Fruit fly (Drosophila melanogaster): ENCODE data around the gene CG31523.

The CG31523 gene

dm6 chr3R:4470695-4471046 is 8.3 kb downstream of the CG31523 start:
- TF ChIP-seq Sin3A (optimal IDR thresholded peaks at IDR 0.05) (no peak), psq (optimal IDR thresholded peaks at IDR 0.05) (no peak), ttk (optimal IDR thresholded peaks at IDR 0.05) (no peak), Myc (optimal IDR thresholded peaks at IDR 0.05) (no peak), h (optimal IDR thresholded peaks at IDR 0.05) (no peak), insv (optimal IDR thresholded peaks at IDR 0.05) (no peak)

dm6 chr3R:4468926-4469325 is 10.1 kb downstream of the CG31523 start:
- TF ChIP-seq ttk (optimal IDR thresholded peaks at IDR 0.05), result no peak
- TF ChIP-seq h (optimal IDR thresholded peaks at IDR 0.05), result no peak
- TF ChIP-seq Sin3A (optimal IDR thresholded peaks at IDR 0.05), result no peak
- TF ChIP-seq psq (optimal IDR thresholded peaks at IDR 0.05), result no peak
- no peak for TF ChIP-seq insv (optimal IDR thresholded peaks at IDR 0.05)
- no peak for TF ChIP-seq Myc (optimal IDR thresholded peaks at IDR 0.05)

- no peak for TF ChIP-seq psq (optimal IDR thresholded peaks at IDR 0.05)
- TF ChIP-seq ttk (optimal IDR thresholded peaks at IDR 0.05), result no peak
- no peak for TF ChIP-seq h (optimal IDR thresholded peaks at IDR 0.05)
- TF ChIP-seq insv (optimal IDR thresholded peaks at IDR 0.05), result no peak
- no peak for TF ChIP-seq Myc (optimal IDR thresholded peaks at IDR 0.05)
- no peak for TF ChIP-seq Sin3A (optimal IDR thresholded peaks at IDR 0.05)
These were observed 12.1 kb downstream of the CG31523 start for dm6 chr3R:4466894-4467293.

- TF ChIP-seq h (optimal IDR thresholded peaks at IDR 0.05) (no peak), ttk (optimal IDR thresholded peaks at IDR 0.05) (no peak), Myc (optimal IDR thresholded peaks at IDR 0.05) (no peak), psq (optimal IDR thresholded peaks at IDR 0.05) (no peak), insv (optimal IDR thresholded peaks at IDR 0.05) (no peak), Sin3A (optimal IDR thresholded peaks at IDR 0.05) (no peak)
These were observed 16.2 kb downstream of the CG31523 start, which contains the start of gene CG31522 for dm6 chr3R:4462783-4463182. Gene CG31522 (minus strand): TSS chr3R:4462883.

- TF ChIP-seq psq (optimal IDR thresholded peaks at IDR 0.05) (no peak), ttk (optimal IDR thresholded peaks at IDR 0.05) (no peak), Sin3A (optimal IDR thresholded peaks at IDR 0.05) (no peak), insv (optimal IDR thresholded peaks at IDR 0.05) (no peak), Myc (optimal IDR thresholded peaks at IDR 0.05) (no peak), h (optimal IDR thresholded peaks at IDR 0.05) (no peak)
These were observed 20.7 kb downstream of the CG31523 start for dm6 chr3R:4458272-4458671.

dm6 chr3R:4457625-4458024 is 21.4 kb downstream of the CG31523 start:
- TF ChIP-seq Sin3A (optimal IDR thresholded peaks at IDR 0.05) (no peak), psq (optimal IDR thresholded peaks at IDR 0.05) (no peak), h (optimal IDR thresholded peaks at IDR 0.05) (no peak), Myc (optimal IDR thresholded peaks at IDR 0.05) (no peak), insv (optimal IDR thresholded peaks at IDR 0.05) (no peak), ttk (optimal IDR thresholded peaks at IDR 0.05) (no peak)

dm6 chr3R:4453213-4453956 is 25.6 kb downstream of the CG31523 start:
- TF ChIP-seq insv (optimal IDR thresholded peaks at IDR 0.05) (peak; percentile 10), h (optimal IDR thresholded peaks at IDR 0.05) (peak; percentile 54), Myc (optimal IDR thresholded peaks at IDR 0.05) (no peak), ttk (optimal IDR thresholded peaks at IDR 0.05) (no peak), Sin3A (optimal IDR thresholded peaks at IDR 0.05) (no peak), psq (optimal IDR thresholded peaks at IDR 0.05) (no peak)

DNA sequence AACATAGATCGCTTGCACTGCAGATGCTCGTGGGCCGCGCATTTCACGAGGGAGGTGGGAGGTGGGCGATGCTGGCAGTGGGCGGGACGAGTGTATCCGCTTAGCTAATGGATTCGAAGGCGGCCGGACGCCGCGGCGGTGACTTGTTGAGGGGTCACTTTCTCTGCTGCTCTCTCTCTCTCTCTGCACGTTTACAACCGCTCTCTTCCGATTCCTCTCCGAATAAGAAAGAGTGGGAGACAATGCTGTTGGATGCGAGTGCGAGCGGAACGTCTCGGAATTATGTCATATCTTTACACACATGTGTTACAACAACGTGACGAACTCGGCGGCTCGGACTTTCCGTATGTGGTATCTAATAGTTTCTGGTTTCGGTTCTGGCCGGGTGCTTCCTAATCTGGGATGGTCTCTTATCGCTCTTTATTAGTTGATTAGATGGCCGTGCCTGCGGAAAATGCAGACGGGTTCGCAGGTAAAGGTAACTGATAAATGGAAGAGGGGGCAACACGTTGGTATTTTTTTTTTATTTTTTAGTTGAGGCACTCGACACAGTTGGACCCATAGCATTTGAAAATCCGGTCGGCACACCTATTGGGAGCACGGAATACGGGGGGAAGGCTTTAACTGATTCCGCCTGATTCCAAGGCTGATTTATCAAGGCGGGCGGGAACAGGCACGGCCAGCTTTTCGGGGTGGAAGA is 26.5 kb downstream of the CG31523 start:
- TF ChIP-seq Myc (optimal IDR thresholded peaks at IDR 0.05), result no peak
- no peak for TF ChIP-seq insv (optimal IDR thresholded peaks at IDR 0.05)
- no peak for TF ChIP-seq h (optimal IDR thresholded peaks at IDR 0.05)
- no peak for TF ChIP-seq Sin3A (optimal IDR thresholded peaks at IDR 0.05)
- TF ChIP-seq psq (optimal IDR thresholded peaks at IDR 0.05), result no peak
- no peak for TF ChIP-seq ttk (optimal IDR thresholded peaks at IDR 0.05)

DNA sequence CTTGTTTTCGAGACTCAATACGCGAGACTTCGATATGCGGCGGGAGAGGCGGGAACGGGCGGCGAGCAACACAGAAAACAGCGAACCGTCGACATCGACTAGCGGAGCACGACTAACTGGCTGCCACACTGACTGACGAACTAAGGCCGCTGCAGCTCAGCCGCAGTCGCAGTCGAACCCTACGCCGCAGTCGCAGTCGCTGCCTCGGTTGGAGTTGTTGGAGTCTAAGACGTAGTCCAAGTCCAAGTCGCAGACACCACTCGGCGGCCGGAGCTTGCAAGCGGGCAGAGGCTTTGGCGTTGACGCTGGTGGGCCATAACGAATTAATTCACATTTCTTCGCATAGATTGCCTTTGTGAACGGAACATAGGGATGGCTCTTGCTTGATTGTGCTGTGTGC is 28.3 kb downstream of the CG31523 start:
- no peak for TF ChIP-seq Sin3A (optimal IDR thresholded peaks at IDR 0.05)
- no peak for TF ChIP-seq Myc (optimal IDR thresholded peaks at IDR 0.05)
- no peak for TF ChIP-seq h (optimal IDR thresholded peaks at IDR 0.05)
- no peak for TF ChIP-seq ttk (optimal IDR thresholded peaks at IDR 0.05)
- TF ChIP-seq insv (optimal IDR thresholded peaks at IDR 0.05), result no peak
- TF ChIP-seq psq (optimal IDR thresholded peaks at IDR 0.05), result no peak

DNA sequence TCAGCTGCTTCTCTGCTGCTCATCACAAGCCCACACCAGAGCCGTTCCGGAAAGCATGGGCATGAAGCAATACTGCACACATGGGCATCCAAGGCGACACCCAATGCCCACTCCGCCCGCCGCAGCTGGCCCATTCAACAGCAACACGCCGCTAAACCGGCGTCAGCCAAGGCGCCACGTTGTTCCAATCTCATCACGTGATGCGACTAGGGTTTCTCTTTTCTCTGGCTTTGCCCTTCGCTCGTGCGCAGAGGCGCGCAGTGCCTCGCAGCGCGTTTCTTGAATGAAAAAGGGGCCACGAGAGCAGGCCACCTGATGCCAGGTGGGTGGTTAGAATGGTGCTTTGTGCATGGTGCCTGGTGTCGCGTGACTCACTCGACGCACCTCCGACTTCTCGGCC is 29.8 kb downstream of the CG31523 start:
- TF ChIP-seq insv (optimal IDR thresholded peaks at IDR 0.05) (no peak), h (optimal IDR thresholded peaks at IDR 0.05) (no peak), Sin3A (optimal IDR thresholded peaks at IDR 0.05) (no peak), psq (optimal IDR thresholded peaks at IDR 0.05) (no peak), Myc (optimal IDR thresholded peaks at IDR 0.05) (no peak), ttk (optimal IDR thresholded peaks at IDR 0.05) (no peak)

DNA sequence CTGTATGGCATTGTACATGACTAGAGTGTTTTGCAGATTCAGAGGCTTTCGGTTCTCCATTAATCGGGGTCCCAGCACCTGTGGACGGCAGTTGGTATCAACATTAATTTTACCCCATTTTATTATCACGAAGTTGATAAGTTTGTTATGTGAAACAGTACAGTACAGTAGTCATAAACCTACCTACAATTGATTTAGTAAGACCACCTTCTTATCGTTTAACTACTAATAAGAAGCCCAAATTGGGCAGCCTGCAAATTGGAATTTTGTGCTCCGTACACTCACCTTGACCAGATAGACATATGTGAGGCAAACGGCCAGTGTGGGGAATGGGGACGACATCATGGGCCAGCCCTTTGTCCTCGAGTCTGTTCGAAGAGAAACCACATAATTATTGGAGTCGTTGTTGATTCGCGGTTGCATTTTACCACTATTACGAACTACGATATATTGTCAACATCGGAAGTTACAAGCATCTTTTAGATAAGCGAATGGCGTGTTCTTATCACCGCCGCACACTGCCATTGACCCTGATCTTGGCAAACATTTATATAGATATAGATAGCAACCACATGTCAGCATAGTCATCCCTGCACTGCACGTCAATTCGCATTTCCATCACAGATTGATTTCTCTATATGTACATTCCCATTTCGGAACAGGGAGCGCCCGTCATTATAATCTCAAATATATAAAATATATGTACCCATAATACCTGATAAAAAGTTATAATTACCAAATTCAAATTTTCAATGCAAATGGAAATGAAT is 32.4 kb downstream of the CG31523 start:
- TF ChIP-seq h (optimal IDR thresholded peaks at IDR 0.05) (no peak), ttk (optimal IDR thresholded peaks at IDR 0.05) (no peak), Myc (optimal IDR thresholded peaks at IDR 0.05) (no peak), Sin3A (optimal IDR thresholded peaks at IDR 0.05) (no peak)

- TF ChIP-seq Myc (optimal IDR thresholded peaks at IDR 0.05) (no peak), insv (optimal IDR thresholded peaks at IDR 0.05) (no peak), psq (optimal IDR thresholded peaks at IDR 0.05) (no peak), Sin3A (optimal IDR thresholded peaks at IDR 0.05) (no peak), h (optimal IDR thresholded peaks at IDR 0.05) (no peak), ttk (optimal IDR thresholded peaks at IDR 0.05) (no peak)
These were observed 33.9 kb downstream of the CG31523 start for dm6 chr3R:4445083-4445482.
